Worm (Caenorhabditis elegans) whole organism, L2 larva: Measurements from ENCODE around the gene Y39A3A.3.

ENCODE experiments used
- C34F6.9 ChIP-seq: fragments of 150-350 bp; optimal IDR thresholded peaks from 2 replicates; lab custom pipeline; 2014; ENCODE audit warnings: missing biosample characterization, missing genetic modification characterization
- F13H6.1 ChIP-seq: sonication (generic microtip); optimal IDR thresholded peaks from 2 replicates; lab custom pipeline; 2016; ENCODE audit warnings: missing genetic modification characterization, missing compliant biosample characterization
- R02D3.7 ChIP-seq: fragments of 150-350 bp; optimal IDR thresholded peaks from 2 replicates; lab custom pipeline; 2014; ENCODE audit warnings: missing biosample characterization, missing genetic modification characterization
- Y55F3AM.14 ChIP-seq: fragments of 200-800 bp; sonication (Bioruptor generic); optimal IDR thresholded peaks from 2 replicates; lab custom pipeline; 2018; ENCODE audit warnings: mild to moderate bottlenecking, missing genetic modification characterization, missing compliant biosample characterization
- aly-2 ChIP-seq: fragments of 150-350 bp; optimal IDR thresholded peaks from 2 replicates; lab custom pipeline; 2014; ENCODE audit warnings: missing biosample characterization, missing genetic modification characterization
- ceh-82 ChIP-seq: fragments of 150-350 bp; optimal IDR thresholded peaks from 2 replicates; lab custom pipeline; 2014; ENCODE audit warnings: missing biosample characterization, missing genetic modification characterization
- egl-27 ChIP-seq: sonication (generic microtip); optimal IDR thresholded peaks from 3 replicates; lab custom pipeline; 2017; ENCODE audit warnings: missing biosample characterization, missing genetic modification reagents, missing genetic modification characterization
- elt-1 ChIP-seq: fragments of 150-350 bp; optimal IDR thresholded peaks from 2 replicates; lab custom pipeline; 2014; ENCODE audit warnings: missing biosample characterization, missing genetic modification characterization
- elt-3 ChIP-seq: sonication (generic microtip); optimal IDR thresholded peaks from 2 replicates; lab custom pipeline; 2017; ENCODE audit warnings: missing biosample characterization, missing genetic modification characterization
- fos-1 ChIP-seq: fragments of 150-350 bp; optimal IDR thresholded peaks from 2 replicates; lab custom pipeline; 2014; ENCODE audit warnings: missing biosample characterization, missing genetic modification characterization
- gmeb-1 ChIP-seq: fragments of 150-350 bp; optimal IDR thresholded peaks from 2 replicates; lab custom pipeline; 2014; ENCODE audit warnings: missing biosample characterization, missing genetic modification characterization
- lin-11 ChIP-seq: fragments of 150-350 bp; sonication (generic microtip); optimal IDR thresholded peaks from 2 replicates; lab custom pipeline; 2014; ENCODE audit warnings: missing biosample characterization, missing genetic modification characterization, inconsistent platforms, mixed read lengths
- lin-13 ChIP-seq: fragments of 150-350 bp; optimal IDR thresholded peaks from 2 replicates; lab custom pipeline; 2014; ENCODE audit warnings: missing biosample characterization, missing genetic modification reagents, missing genetic modification characterization
- lin-39 ChIP-seq: fragments of 150-350 bp; optimal IDR thresholded peaks from 2 replicates; lab custom pipeline; 2014; ENCODE audit warnings: missing biosample characterization, missing genetic modification reagents, missing genetic modification characterization
- lsy-2 ChIP-seq, 2 experiments: fragments of 150-350 bp in 1 of 2; sonication (generic microtip) in 1 of 2; optimal IDR thresholded peaks; 2 replicates each; lab custom pipeline; 2014 to 2017; ENCODE audit warnings: missing biosample characterization in 2 of 2, missing genetic modification characterization in 2 of 2
- mab-5 ChIP-seq: fragments of 150-350 bp; optimal IDR thresholded peaks from 2 replicates; lab custom pipeline; 2014; ENCODE audit warnings: missing biosample characterization, missing genetic modification characterization
- mbf-1 ChIP-seq: sonication (generic microtip); optimal IDR thresholded peaks from 2 replicates; lab custom pipeline; 2017; ENCODE audit warnings: missing biosample characterization, missing genetic modification characterization
- mdl-1 ChIP-seq, 2 experiments: fragments of 150-350 bp in 1 of 2; sonication (generic microtip) in 1 of 2; optimal IDR thresholded peaks; 2 replicates each; lab custom pipeline; 2017; ENCODE audit warnings: missing biosample characterization in 2 of 2, missing genetic modification characterization in 2 of 2
- nhr-10 ChIP-seq: sonication (generic microtip); optimal IDR thresholded peaks from 2 replicates; lab custom pipeline; 2017; ENCODE audit warnings: missing biosample characterization, missing genetic modification characterization
- nhr-11 ChIP-seq: fragments of 150-350 bp; optimal IDR thresholded peaks from 2 replicates; lab custom pipeline; 2014; ENCODE audit warnings: missing biosample characterization, missing genetic modification characterization
- nhr-12 ChIP-seq: fragments of 150-350 bp; optimal IDR thresholded peaks from 2 replicates; lab custom pipeline; 2014; ENCODE audit warnings: missing biosample characterization, missing genetic modification characterization
- nhr-129 ChIP-seq: fragments of 150-350 bp; optimal IDR thresholded peaks from 2 replicates; lab custom pipeline; 2014; ENCODE audit warnings: missing biosample characterization, missing genetic modification characterization
- nhr-21 ChIP-seq: fragments of 150-350 bp; optimal IDR thresholded peaks from 2 replicates; lab custom pipeline; 2014; ENCODE audit warnings: missing biosample characterization, missing genetic modification characterization
- nhr-23 ChIP-seq: fragments of 150-350 bp; optimal IDR thresholded peaks from 2 replicates; lab custom pipeline; 2014; ENCODE audit warnings: missing biosample characterization, missing genetic modification reagents, missing genetic modification characterization
- nhr-25 ChIP-seq: fragments of 150-350 bp; sonication (generic microtip); optimal IDR thresholded peaks from 3 replicates; lab custom pipeline; 2014; ENCODE audit warnings: missing biosample characterization, missing genetic modification characterization
- nhr-6 ChIP-seq: fragments of 150-350 bp; optimal IDR thresholded peaks from 2 replicates; lab custom pipeline; 2014; ENCODE audit warnings: missing biosample characterization, missing genetic modification characterization
- peb-1 ChIP-seq: fragments of 150-350 bp; optimal IDR thresholded peaks from 2 replicates; lab custom pipeline; 2014; ENCODE audit warnings: missing biosample characterization, missing genetic modification characterization
- sem-4 ChIP-seq: fragments of 150-350 bp; optimal IDR thresholded peaks from 2 replicates; lab custom pipeline; 2014; ENCODE audit warnings: missing biosample characterization, missing genetic modification reagents, missing genetic modification characterization
- sma-3 ChIP-seq: sonication (generic microtip); optimal IDR thresholded peaks from 2 replicates; lab custom pipeline; 2016; ENCODE audit warnings: missing genetic modification reagents, missing genetic modification characterization, missing compliant biosample characterization
- sma-9 ChIP-seq, 2 experiments: fragments of 150-350 bp in 1 of 2; sonication (generic microtip) in 1 of 2; optimal IDR thresholded peaks; 2 replicates each; lab custom pipeline; 2014 to 2016; ENCODE audit warnings: missing genetic modification characterization in 2 of 2, mild to moderate bottlenecking in 1 of 2, missing biosample characterization in 1 of 2, missing compliant biosample characterization in 1 of 2, missing genetic modification reagents in 1 of 2, moderate library complexity in 1 of 2
- snpc-4 ChIP-seq: fragments of 150-350 bp; optimal IDR thresholded peaks from 2 replicates; lab custom pipeline; 2014; ENCODE audit warnings: missing biosample characterization, missing genetic modification characterization
- unc-39 ChIP-seq: fragments of 150-350 bp; optimal IDR thresholded peaks from 2 replicates; lab custom pipeline; 2014; ENCODE audit warnings: missing biosample characterization, missing genetic modification characterization
- unc-55 ChIP-seq: fragments of 150-350 bp; sonication (generic microtip); optimal IDR thresholded peaks from 3 replicates; lab custom pipeline; 2014; ENCODE audit warnings: missing biosample characterization, missing genetic modification reagents, missing genetic modification characterization
- zag-1 ChIP-seq: fragments of 150-350 bp; optimal IDR thresholded peaks from 2 replicates; lab custom pipeline; 2014; ENCODE audit warnings: missing biosample characterization, missing genetic modification characterization
- ztf-1 ChIP-seq: fragments of 200-800 bp; sonication (Bioruptor generic); conservative IDR thresholded peaks from 2 replicates; pipeline ENCODE4 v1.3.6; 2022; ENCODE audit warnings: missing genetic modification characterization, missing compliant biosample characterization
- ztf-11 ChIP-seq: sonication (generic microtip); optimal IDR thresholded peaks from 2 replicates; lab custom pipeline; 2017; ENCODE audit warnings: missing biosample characterization, missing genetic modification characterization

Gene Y39A3A.3

DNA sequence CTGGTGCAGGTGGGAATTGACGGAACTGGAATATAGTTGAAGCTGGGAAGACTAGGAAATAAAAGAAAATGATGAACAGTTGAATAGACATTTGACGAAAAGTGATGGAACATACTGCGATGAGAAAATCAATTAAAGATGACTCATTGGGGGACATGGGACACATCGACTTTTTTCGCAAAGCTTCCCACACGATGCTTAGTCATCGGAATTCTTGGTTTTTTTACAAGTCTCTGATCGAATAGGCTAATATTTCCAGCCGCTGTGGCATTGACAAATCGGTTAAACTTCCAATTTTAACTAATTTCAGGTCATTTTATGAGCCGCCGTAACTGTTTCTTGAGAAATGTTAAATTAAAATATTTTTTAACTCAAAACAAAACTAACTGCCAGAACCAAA lies at the start of gene Y39A3A.3:
Gene Y39A3A.3, minus strand, starts transcription at position 101 of the 400 bp plus-strand sequence.
- TF ChIP-seq unc-55 (GFP tag; lab: Kevin White, UChicago) = no peak
- no peak for TF ChIP-seq snpc-4 (tag; lab: Kevin White, UChicago)

DNA sequence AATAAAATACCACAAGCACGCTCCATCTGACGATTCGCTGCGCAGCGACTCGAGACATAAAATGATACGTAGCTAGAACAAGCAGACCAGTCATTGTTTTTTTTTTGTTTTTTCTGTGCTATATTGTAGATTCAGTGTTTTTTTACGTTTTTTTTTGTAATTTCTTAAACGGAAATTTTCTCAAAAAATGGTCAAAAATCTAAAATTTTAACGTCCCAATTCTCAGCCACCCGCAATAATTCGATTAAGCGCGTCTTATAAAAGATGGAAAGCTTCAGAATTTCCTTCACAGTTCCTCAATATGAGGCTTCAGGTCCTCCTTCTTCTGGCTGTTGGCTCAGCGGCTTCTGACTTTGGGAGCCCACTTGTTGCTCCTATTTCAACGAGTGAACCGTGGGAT lies 49.4 kb upstream of the Y39A3A.3 start, which contains the start of gene Y48G9A.6:
Gene Y48G9A.6, plus strand, starts transcription at position 301 of the 400 bp plus-strand sequence.
- TF ChIP-seq unc-39 (tag; lab: Kevin White, UChicago) (no peak), nhr-129 (tag; lab: Kevin White, UChicago) (no peak), peb-1 (tag; lab: Kevin White, UChicago) (no peak), lin-39 (tag; lab: Kevin White, UChicago) (no peak), fos-1 (tag; lab: Kevin White, UChicago) (no peak), nhr-11 (tag; lab: Kevin White, UChicago) (no peak), nhr-25 (no peak), nhr-23 (tag; lab: Kevin White, UChicago) (no peak), egl-27 (tag; lab: Kevin White, UChicago) (no peak), sma-3 (no peak), gmeb-1 (tag; lab: Kevin White, UChicago) (no peak), nhr-12 (tag; lab: Kevin White, UChicago) (no peak), elt-1 (tag; lab: Kevin White, UChicago) (no peak), elt-3 (tag; lab: Kevin White, UChicago) (no peak), nhr-10 (no peak), unc-55 (GFP tag; lab: Kevin White, UChicago) (no peak), F13H6.1 (tag; lab: Kevin White, UChicago) (no peak), aly-2 (tag; lab: Kevin White, UChicago) (no peak), lsy-2 (tag; optimal IDR thresholded peaks at IDR 0.05; lab: Kevin White, UChicago) (no peak), nhr-21 (tag; lab: Kevin White, UChicago) (no peak)

DNA sequence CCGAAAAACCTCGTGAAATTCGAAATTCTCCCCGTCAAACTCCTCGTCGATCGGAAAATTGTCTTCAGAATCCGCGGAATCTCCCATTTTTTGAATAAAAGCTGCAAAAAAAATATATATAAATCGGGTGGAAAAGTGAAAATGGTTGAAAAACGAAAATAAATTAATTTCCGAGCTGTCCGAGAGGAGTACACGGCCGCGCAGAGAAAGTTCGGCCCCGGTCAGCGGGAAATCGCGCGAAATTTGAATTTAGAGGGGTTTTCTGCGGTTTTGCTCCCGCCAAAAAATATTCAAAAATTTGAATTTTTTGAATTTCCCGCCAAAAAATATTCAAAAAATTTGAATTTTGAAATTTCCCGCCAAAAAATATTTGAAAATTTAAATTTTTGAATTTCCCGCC lies 48.6 kb upstream of the Y39A3A.3 start, which contains the start of gene Y48G9A.11:
Gene Y48G9A.11, minus strand, starts transcription at position 101 of the 400 bp plus-strand sequence.
- TF ChIP-seq Y55F3AM.14 (GFP tag; lab: Kevin White, UChicago) = no peak
- no peak for TF ChIP-seq elt-1 (tag; lab: Kevin White, UChicago)
- no peak for TF ChIP-seq mbf-1 (tag; lab: Kevin White, UChicago)
- no peak for TF ChIP-seq unc-39 (tag; lab: Kevin White, UChicago)
- TF ChIP-seq nhr-12 (tag; lab: Kevin White, UChicago) = no peak
- no peak for TF ChIP-seq peb-1 (tag; lab: Kevin White, UChicago)
- no peak for TF ChIP-seq elt-3 (tag; lab: Kevin White, UChicago)
- TF ChIP-seq ztf-11 (tag; lab: Kevin White, UChicago) = no peak

DNA sequence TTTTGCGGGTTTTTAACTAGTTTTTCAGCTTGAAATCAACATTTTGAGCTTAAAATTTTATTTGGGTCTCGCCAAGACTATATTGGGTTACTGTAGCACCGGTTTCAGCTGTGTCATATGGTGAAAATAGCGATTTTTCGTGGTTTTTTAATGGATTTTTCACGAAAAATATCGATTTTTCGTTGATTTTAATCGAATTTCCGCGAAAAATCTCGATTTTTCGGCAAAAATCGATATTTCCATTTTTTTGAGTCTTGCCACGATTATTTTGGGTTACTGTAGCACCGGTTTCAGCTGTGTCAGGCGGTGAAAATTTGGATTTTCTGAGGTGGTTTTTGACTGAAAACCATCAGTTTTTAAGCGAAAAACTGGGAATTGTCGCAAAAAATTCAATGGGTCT lies 47.2 kb upstream of the Y39A3A.3 start:
- TF ChIP-seq mab-5 (tag; lab: Kevin White, UChicago) = no peak
- TF ChIP-seq ztf-1 = no peak
- TF ChIP-seq fos-1 (tag; lab: Kevin White, UChicago) = no peak
- no peak for TF ChIP-seq lin-13 (GFP tag; lab: Kevin White, UChicago)
- TF ChIP-seq sem-4 (tag; lab: Kevin White, UChicago) = no peak
- TF ChIP-seq ceh-82 (tag; lab: Kevin White, UChicago) = no peak
- no peak for TF ChIP-seq unc-39 (tag; lab: Kevin White, UChicago)
- no peak for TF ChIP-seq ztf-11 (tag; lab: Kevin White, UChicago)
- TF ChIP-seq C34F6.9 (tag; lab: Kevin White, UChicago) = no peak
- no peak for TF ChIP-seq mdl-1 (tag; optimal IDR thresholded peaks at IDR 0.05; lab: Kevin White, UChicago)
- no peak for TF ChIP-seq sma-9 (GFP tag; optimal IDR thresholded peaks at IDR 0.05; lab: Kevin White, UChicago)
- TF ChIP-seq sma-9 (tag; optimal IDR thresholded peaks at IDR 0.05; lab: Kevin White, UChicago) = no peak
- no peak for TF ChIP-seq lin-11
- TF ChIP-seq R02D3.7 (tag; lab: Kevin White, UChicago) = no peak
- TF ChIP-seq nhr-6 (tag; lab: Kevin White, UChicago) = no peak
- TF ChIP-seq zag-1 (tag; lab: Kevin White, UChicago) = no peak
- TF ChIP-seq nhr-25 = no peak
